Worm (Caenorhabditis elegans) whole organism, young adult: Measurements from ENCODE around the gene hlh-15.

Source experiments
- F23B12.7 ChIP-seq: sonication (generic microtip); optimal IDR thresholded peaks from 2 replicates; lab custom pipeline; 2017; ENCODE audit warnings: missing genetic modification characterization, mild to moderate bottlenecking, missing compliant biosample characterization, antibody characterized with exemption, moderate library complexity; ENCODE audit not compliant: insufficient read depth
- F33H1.4 ChIP-seq: fragments of 200-800 bp; sonication (Bioruptor generic); IDR thresholded peaks from 2 replicates; pipeline ENCODE4 v1.3.6; 2022; ENCODE audit warnings: missing genetic modification reagents, missing genetic modification characterization, missing compliant biosample characterization
- Y53F4B.3 ChIP-seq: fragments of 200-800 bp; sonication (Bioruptor generic); IDR thresholded peaks from 2 replicates; pipeline ENCODE4 v1.3.6; 2022; ENCODE audit warnings: missing genetic modification reagents, missing genetic modification characterization, missing compliant biosample characterization
- Y53G8AR.9 ChIP-seq: fragments of 200-800 bp; sonication (Bioruptor generic); conservative IDR thresholded peaks from 2 replicates; pipeline ENCODE4 v1.3.6; 2022; ENCODE audit warnings: missing genetic modification reagents, missing genetic modification characterization, missing compliant biosample characterization
- Y67H2A.10 ChIP-seq: fragments of 200-800 bp; sonication (Bioruptor generic); conservative IDR thresholded peaks from 2 replicates; pipeline ENCODE4 v1.3.6; 2022; ENCODE audit warnings: missing genetic modification reagents, missing genetic modification characterization, missing compliant biosample characterization
- aptf-2 ChIP-seq: fragments of 200-800 bp; sonication (Bioruptor generic); conservative IDR thresholded peaks from 2 replicates; pipeline ENCODE4 v1.3.6; 2022; ENCODE audit warnings: missing genetic modification reagents, missing genetic modification characterization, missing compliant biosample characterization
- aptf-3 ChIP-seq: fragments of 200-800 bp; sonication (Bioruptor generic); IDR thresholded peaks from 2 replicates; pipeline ENCODE4 v1.3.6; 2022; ENCODE audit warnings: missing genetic modification characterization, missing compliant biosample characterization
- atf-7 ChIP-seq: sonication (generic microtip); optimal IDR thresholded peaks from 2 replicates; lab custom pipeline; 2017; ENCODE audit warnings: mild to moderate bottlenecking, missing genetic modification characterization, missing compliant biosample characterization
- athp-1 ChIP-seq: sonication (generic microtip); optimal IDR thresholded peaks from 2 replicates; lab custom pipeline; 2017; ENCODE audit warnings: mild to moderate bottlenecking, missing genetic modification characterization, missing compliant biosample characterization
- bed-1 ChIP-seq: fragments of 200-800 bp; sonication (Bioruptor generic); IDR thresholded peaks from 2 replicates; pipeline ENCODE4 v1.3.6; 2022; ENCODE audit warnings: missing genetic modification reagents, missing genetic modification characterization, missing compliant biosample characterization
- cebp-1 ChIP-seq, 2 experiments: fragments of 200-800 bp in 1 of 2; sonication (Bioruptor generic) in 1 of 2; sonication (generic microtip) in 1 of 2; IDR thresholded peaks in 1 of 2; optimal IDR thresholded peaks in 1 of 2; 2 replicates each; pipeline versions ENCODE4 v1.3.6 to Lab custom; 2017 to 2022; ENCODE audit warnings: missing compliant biosample characterization in 2 of 2, missing genetic modification characterization in 2 of 2, mild to moderate bottlenecking in 1 of 2, missing genetic modification reagents in 1 of 2, moderate library complexity in 1 of 2
- ceh-100 ChIP-seq: fragments of 200-800 bp; sonication (Bioruptor generic); IDR thresholded peaks from 2 replicates; pipeline ENCODE4 v1.3.6; 2022; ENCODE audit warnings: missing genetic modification reagents, missing genetic modification characterization, missing compliant biosample characterization
- ceh-27 ChIP-seq: fragments of 200-800 bp; sonication (Bioruptor generic); optimal IDR thresholded peaks from 2 replicates; lab custom pipeline; 2018; ENCODE audit warnings: mild to moderate bottlenecking, missing genetic modification characterization, moderate library complexity, missing compliant biosample characterization
- ceh-91 ChIP-seq: fragments of 200-800 bp; sonication (Bioruptor generic); IDR thresholded peaks from 2 replicates; pipeline ENCODE4 v1.3.6; 2022; ENCODE audit warnings: missing genetic modification reagents, missing genetic modification characterization, missing compliant biosample characterization
- die-1 ChIP-seq: sonication (generic microtip); optimal IDR thresholded peaks from 2 replicates; lab custom pipeline; 2016; ENCODE audit warnings: missing genotype, mild to moderate bottlenecking, missing genetic modification characterization, missing compliant biosample characterization
- dox-1 ChIP-seq: fragments of 200-800 bp; sonication (Bioruptor generic); IDR thresholded peaks from 2 replicates; pipeline ENCODE4 v1.3.6; 2022; ENCODE audit warnings: missing genetic modification reagents, missing genetic modification characterization, missing compliant biosample characterization
- efl-1 ChIP-seq: fragments of 150-350 bp; optimal IDR thresholded peaks from 2 replicates; lab custom pipeline; 2014; ENCODE audit warnings: missing biosample characterization, missing genetic modification reagents, missing genetic modification characterization
- egrh-3 ChIP-seq: fragments of 200-800 bp; sonication (Bioruptor generic); IDR thresholded peaks from 2 replicates; pipeline ENCODE4 v1.3.6; 2022; ENCODE audit warnings: missing genetic modification reagents, missing genetic modification characterization, missing compliant biosample characterization
- ekl-4 ChIP-seq: fragments of 200-800 bp; sonication (Bioruptor generic); IDR thresholded peaks from 2 replicates; pipeline ENCODE4 v1.3.6; 2022; ENCODE audit warnings: missing genetic modification reagents, missing genetic modification characterization, missing compliant biosample characterization
- gei-17 ChIP-seq: fragments of 200-800 bp; sonication (Bioruptor generic); optimal IDR thresholded peaks from 2 replicates; lab custom pipeline; 2018; ENCODE audit warnings: mild to moderate bottlenecking, missing genetic modification characterization, missing compliant biosample characterization
- him-1 ChIP-seq: sonication (generic microtip); optimal IDR thresholded peaks from 2 replicates; lab custom pipeline; 2016; ENCODE audit warnings: missing genotype, missing genetic modification reagents, missing genetic modification characterization, missing compliant biosample characterization
- hlh-12 ChIP-seq: sonication (generic microtip); optimal IDR thresholded peaks from 2 replicates; lab custom pipeline; 2016; ENCODE audit warnings: missing genetic modification characterization, missing compliant biosample characterization
- hmg-1.2 ChIP-seq: fragments of 200-800 bp; sonication (Bioruptor generic); IDR thresholded peaks from 2 replicates; pipeline ENCODE4 v1.3.6; 2022; ENCODE audit warnings: missing genetic modification reagents, missing genetic modification characterization, missing compliant biosample characterization
- lag-1 ChIP-seq: fragments of 200-800 bp; sonication (Bioruptor generic); IDR thresholded peaks from 2 replicates; pipeline ENCODE4 v1.3.6; 2022; ENCODE audit warnings: missing genetic modification reagents, missing genetic modification characterization, missing compliant biosample characterization
- let-607 ChIP-seq, 2 experiments: fragments of 200-800 bp in 1 of 2; sonication (Bioruptor generic) in 1 of 2; sonication (generic microtip) in 1 of 2; optimal IDR thresholded peaks; 2 replicates each; lab custom pipeline; 2016 to 2018; ENCODE audit warnings: mild to moderate bottlenecking in 2 of 2, missing compliant biosample characterization in 2 of 2, missing genetic modification characterization in 2 of 2, moderate library complexity in 2 of 2, missing genotype in 1 of 2
- lin-35 ChIP-seq, 3 experiments: fragments of 150-350 bp in 2 of 3; sonication (generic microtip) in 1 of 3; optimal IDR thresholded peaks; 2 replicates each; lab custom pipeline; 2014 to 2018; ENCODE audit warnings: missing biosample characterization in 3 of 3, missing genetic modification characterization in 3 of 3, missing genetic modification reagents in 3 of 3
- nfya-2 ChIP-seq: fragments of 200-800 bp; sonication (Bioruptor generic); IDR thresholded peaks from 2 replicates; pipeline ENCODE4 v1.3.6; 2022; ENCODE audit warnings: missing genetic modification reagents, missing genetic modification characterization, missing compliant biosample characterization
- nfyb-1 ChIP-seq: fragments of 200-800 bp; sonication (Bioruptor generic); IDR thresholded peaks from 2 replicates; pipeline ENCODE4 v1.3.6; 2022; ENCODE audit warnings: missing genetic modification reagents, missing genetic modification characterization, missing compliant biosample characterization
- nhr-120 ChIP-seq: fragments of 200-800 bp; sonication (Bioruptor generic); IDR thresholded peaks from 2 replicates; pipeline ENCODE4 v1.3.6; 2022; ENCODE audit warnings: missing genetic modification characterization, missing compliant biosample characterization
- nhr-27 ChIP-seq: fragments of 200-800 bp; sonication (Bioruptor generic); optimal IDR thresholded peaks from 2 replicates; lab custom pipeline; 2018; ENCODE audit warnings: mild to moderate bottlenecking, missing genetic modification characterization, moderate library complexity, missing compliant biosample characterization
- nhr-80 ChIP-seq: sonication (generic microtip); optimal IDR thresholded peaks from 2 replicates; lab custom pipeline; 2016; ENCODE audit warnings: missing genetic modification characterization, missing compliant biosample characterization
- snpc-1.1 ChIP-seq: sonication (generic microtip); optimal IDR thresholded peaks from 2 replicates; lab custom pipeline; 2017; ENCODE audit warnings: missing genetic modification characterization, mild to moderate bottlenecking, missing compliant biosample characterization, antibody characterized with exemption, moderate library complexity, missing genotype, missing genetic modification reagents; ENCODE audit not compliant: insufficient read depth
- tbp1 ChIP-seq: fragments of 200-800 bp; sonication (Bioruptor generic); optimal IDR thresholded peaks from 2 replicates; lab custom pipeline; 2018; ENCODE audit warnings: mild to moderate bottlenecking, missing genetic modification characterization, missing compliant biosample characterization
- tbx-9 ChIP-seq: sonication (generic microtip); optimal IDR thresholded peaks from 2 replicates; lab custom pipeline; 2016; ENCODE audit warnings: borderline replicate concordance, missing genetic modification characterization, inconsistent platforms, missing compliant biosample characterization
- tlf-1 ChIP-seq: fragments of 200-800 bp; sonication (Bioruptor generic); optimal IDR thresholded peaks from 2 replicates; lab custom pipeline; 2018; ENCODE audit warnings: mild to moderate bottlenecking, missing genetic modification characterization, missing compliant biosample characterization
- unc-130 ChIP-seq: sonication (generic microtip); optimal IDR thresholded peaks from 2 replicates; lab custom pipeline; 2016; ENCODE audit warnings: missing genetic modification reagents, missing genetic modification characterization, missing compliant biosample characterization
- ztf-18 ChIP-seq: sonication (generic microtip); optimal IDR thresholded peaks from 2 replicates; lab custom pipeline; 2016; ENCODE audit warnings: missing genotype, mild to moderate bottlenecking, missing genetic modification characterization, missing compliant biosample characterization
- ztf-22 ChIP-seq: fragments of 200-800 bp; sonication (Bioruptor generic); optimal IDR thresholded peaks from 2 replicates; lab custom pipeline; 2018; ENCODE audit warnings: mild to moderate bottlenecking, missing genetic modification characterization, moderate library complexity, missing compliant biosample characterization
- ztf-26 ChIP-seq: sonication (generic microtip); optimal IDR thresholded peaks from 2 replicates; lab custom pipeline; 2017; ENCODE audit warnings: missing genetic modification characterization, missing compliant biosample characterization
- ztf-3 ChIP-seq: fragments of 200-800 bp; sonication (Bioruptor generic); optimal IDR thresholded peaks from 2 replicates; lab custom pipeline; 2018; ENCODE audit warnings: mild to moderate bottlenecking, missing genetic modification characterization, missing compliant biosample characterization
- ztf-6 ChIP-seq: fragments of 200-800 bp; sonication (Bioruptor generic); IDR thresholded peaks from 2 replicates; pipeline ENCODE4 v1.3.6; 2022; ENCODE audit warnings: missing genetic modification reagents, missing genetic modification characterization, missing compliant biosample characterization

hlh-15 gene

ce11 chrX:2372134-2372533, 41.0 kb downstream of the hlh-15 start:
- peak; percentile 69 for TF ChIP-seq dox-1
- no peak for TF ChIP-seq tlf-1
- peak; percentile 85 for TF ChIP-seq nhr-80
- TF ChIP-seq tbp1 = peak; percentile 22
- TF ChIP-seq F23B12.7 (tag; lab: Kevin White, UChicago) = peak; percentile 8
- peak; percentile 16 for TF ChIP-seq atf-7 (tag; lab: Kevin White, UChicago)
- TF ChIP-seq him-1 = no peak
- peak in 1 of 2 experiments; percentile 42 for TF ChIP-seq let-607 (tag; optimal IDR thresholded peaks at IDR 0.05; lab: Kevin White, UChicago)

- TF ChIP-seq athp-1 (tag; lab: Kevin White, UChicago) (no peak), nhr-80 (peak; percentile 68)
Observed at ce11 chrX:2370655-2371054, 42.5 kb downstream of the hlh-15 start.

ce11 chrX:2369073-2369472, 44.1 kb downstream of the hlh-15 start:
- TF ChIP-seq F33H1.4 (GFP tag; lab: Robert Waterston, UW) (no peak), nfyb-1 (no peak), ekl-4 (GFP tag; lab: Robert Waterston, UW) (no peak), ztf-22 (GFP tag; lab: Kevin White, UChicago) (no peak), lin-35 (GFP tag; optimal IDR thresholded peaks at IDR 0.05; lab: Kevin White, UChicago) (no peak), gei-17 (GFP tag; lab: Kevin White, UChicago) (no peak), ztf-18 (tag; lab: Kevin White, UChicago) (no peak), ztf-6 (GFP tag; lab: Robert Waterston, UW) (no peak), unc-130 (GFP tag; lab: Kevin White, UChicago) (no peak), die-1 (tag; lab: Kevin White, UChicago) (no peak)

- TF ChIP-seq ztf-3 (GFP tag; lab: Kevin White, UChicago) (peak; percentile 27), aptf-3 (GFP tag; lab: Robert Waterston, UW) (no peak), hmg-1.2 (GFP tag; lab: Robert Waterston, UW) (peak; percentile 63), aptf-2 (GFP tag; lab: Robert Waterston, UW) (peak; percentile 66), dox-1 (peak; percentile 39; the same call in 1 of the 2 replicates), nhr-27 (no peak), ceh-27 (GFP tag; lab: Kevin White, UChicago) (peak; percentile 45), ztf-26 (tag; lab: Kevin White, UChicago) (peak; percentile 32)
Observed at ce11 chrX:2368042-2368814, 44.9 kb downstream of the hlh-15 start.

ce11 chrX:2365890-2366289, 47.3 kb downstream of the hlh-15 start, which contains the start of gene T24D8.6:
Gene T24D8.6, minus strand, starts transcription at chrX:2365990.
- TF ChIP-seq bed-1 (GFP tag; lab: Robert Waterston, UW) = no peak
- no peak for TF ChIP-seq efl-1 (GFP tag; lab: Kevin White, UChicago)
- TF ChIP-seq Y67H2A.10 (GFP tag; lab: Robert Waterston, UW) = no peak
- TF ChIP-seq Y53F4B.3 (GFP tag; lab: Robert Waterston, UW) = no peak
- TF ChIP-seq hlh-12 (tag; lab: Kevin White, UChicago) = no peak
- TF ChIP-seq lag-1 (GFP tag; lab: Robert Waterston, UW) = no peak
- no peak for TF ChIP-seq nfya-2 (GFP tag; lab: Robert Waterston, UW)
- no peak for TF ChIP-seq egrh-3
- TF ChIP-seq snpc-1.1 = no peak
- TF ChIP-seq Y53G8AR.9 (GFP tag; lab: Robert Waterston, UW) = no peak
- TF ChIP-seq nhr-120 = no peak
- no peak for TF ChIP-seq F33H1.4 (GFP tag; lab: Robert Waterston, UW)
- no peak for TF ChIP-seq ceh-100 (GFP tag; lab: Robert Waterston, UW)
- TF ChIP-seq tbx-9 = no peak
- TF ChIP-seq ztf-22 (GFP tag; lab: Kevin White, UChicago) = no peak
- no peak for TF ChIP-seq cebp-1 (GFP tag; IDR thresholded peaks at IDR 0.05; lab: Robert Waterston, UW)
- no peak for TF ChIP-seq cebp-1 (tag; optimal IDR thresholded peaks at IDR 0.05; lab: Kevin White, UChicago)
- TF ChIP-seq ceh-91 = no peak
